Worm (Caenorhabditis elegans) whole organism, L4/young adult: ENCODE results near the gene ZK673.2.

Experiments used
- W03F9.2 ChIP-seq: fragments of 150-350 bp; optimal IDR thresholded peaks from 2 replicates; lab custom pipeline; 2014; ENCODE audit warnings: missing biosample characterization, missing genetic modification characterization
- him-1 ChIP-seq: sonication (generic microtip); optimal IDR thresholded peaks from 2 replicates; lab custom pipeline; 2016; ENCODE audit warnings: missing genotype, missing genetic modification reagents, missing genetic modification characterization, missing compliant biosample characterization

DNA sequence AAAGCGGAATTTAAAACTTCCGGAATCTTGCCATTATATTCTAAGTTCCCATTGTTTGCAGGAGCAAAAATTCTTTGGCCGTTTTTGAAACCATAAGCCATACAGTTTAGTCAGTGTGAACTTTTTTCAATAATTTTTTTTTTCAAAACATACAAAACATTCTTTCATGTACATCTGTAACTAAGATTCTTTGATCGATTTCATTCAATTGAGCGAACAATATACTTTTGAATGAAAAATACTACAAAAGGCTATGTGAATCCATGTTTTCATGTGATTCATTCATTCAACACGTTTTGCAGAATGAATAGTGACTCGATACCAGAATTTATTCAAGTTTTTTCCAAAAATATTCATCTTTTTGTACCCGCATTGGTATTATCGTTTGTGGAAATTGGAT, 38.7 kb downstream of the ZK673.2 start, which contains the start of gene ZK666.15:
- TF ChIP-seq W03F9.2 (tag; lab: Kevin White, UChicago) = no peak
- no peak for TF ChIP-seq him-1 (tag; lab: Kevin White, UChicago)
